Worm (Caenorhabditis elegans): ENCODE results near the gene F14F8.8.

- TF ChIP-seq zim-3 (tag; optimal IDR thresholded peaks at IDR 0.05) (no peak), snpc-4 (GFP tag; optimal IDR thresholded peaks at IDR 0.05) (no peak), snpc-4 (tag; optimal IDR thresholded peaks at IDR 0.05) (no peak), ceh-91 (GFP tag; IDR thresholded peaks at IDR 0.05) (no peak), ama-1 (optimal IDR thresholded peaks at IDR 0.05) (no peak), ama-1 (GFP tag; optimal IDR thresholded peaks at IDR 0.05) (no peak), B0261.1 (tag; optimal IDR thresholded peaks at IDR 0.05) (no peak), dpl-1 (GFP tag; optimal IDR thresholded peaks at IDR 0.05) (no peak), akir-1 (GFP tag; optimal IDR thresholded peaks at IDR 0.05) (no peak), F39B2.1 (GFP tag; IDR thresholded peaks at IDR 0.05) (no peak), lsl-1 (GFP tag; optimal IDR thresholded peaks at IDR 0.05) (no peak), T26A5.8 (tag; optimal IDR thresholded peaks at IDR 0.05) (no peak), unc-62 (GFP tag; optimal IDR thresholded peaks at IDR 0.05) (no peak), B0035.1 (tag; optimal IDR thresholded peaks at IDR 0.05) (no peak), ceh-100 (GFP tag; IDR thresholded peaks at IDR 0.05) (no peak), ekl-4 (GFP tag; IDR thresholded peaks at IDR 0.05) (no peak)
These were observed 34.5 kb upstream of the F14F8.8 start, which contains the start of gene clec-9 for ce11 chrV:16706549-16706948.

All from whole organism, young adult.